Worm (Caenorhabditis elegans): ENCODE results near the gene F13C5.3.
A peak's percentile ranks its signal among the peaks of the same experiment; 100 is the strongest.

F13C5.3 gene

DNA sequence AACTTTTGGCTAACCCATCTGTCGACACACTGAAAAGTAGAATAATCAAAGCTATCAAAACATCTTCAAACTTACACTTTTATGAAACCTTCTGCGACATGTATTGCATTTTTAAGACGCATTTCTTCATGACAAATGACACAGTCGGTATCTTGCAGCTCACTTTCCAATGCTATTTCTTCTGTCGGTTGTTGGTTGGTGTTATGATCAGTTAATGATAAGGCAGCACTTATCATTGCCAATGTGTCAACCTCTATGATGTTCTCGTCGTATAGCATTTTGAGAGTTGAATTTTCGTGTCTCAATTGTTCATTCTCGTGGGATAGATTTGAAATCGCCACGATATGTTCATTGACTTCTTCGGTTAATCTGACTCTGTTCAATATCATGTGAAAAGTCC is 46.0 kb downstream of the F13C5.3 start:
- TF ChIP-seq dpl-1 (GFP tag; optimal IDR thresholded peaks at IDR 0.05), result no peak
- no peak for TF ChIP-seq ctbp-1 (GFP tag; IDR thresholded peaks at IDR 0.05)
- no peak for TF ChIP-seq lsy-2 (tag; optimal IDR thresholded peaks at IDR 0.05)
- TF ChIP-seq dmd-8 (GFP tag; IDR thresholded peaks at IDR 0.05), result no peak
- no peak for TF ChIP-seq arid-1 (GFP tag; conservative IDR thresholded peaks at IDR 0.05)
- TF ChIP-seq mxl-2 (GFP tag; conservative IDR thresholded peaks at IDR 0.05), result no peak
- no peak for TF ChIP-seq saeg-2 (GFP tag; IDR thresholded peaks at IDR 0.05)
- TF ChIP-seq madf-9 (GFP tag; conservative IDR thresholded peaks at IDR 0.05), result no peak
- no peak for TF ChIP-seq gei-8 (GFP tag; optimal IDR thresholded peaks at IDR 0.05)
- TF ChIP-seq nhr-41 (GFP tag; IDR thresholded peaks at IDR 0.05), result no peak
- TF ChIP-seq ceh-20 (GFP tag; IDR thresholded peaks at IDR 0.05), result no peak
- TF ChIP-seq php-3 (GFP tag; IDR thresholded peaks at IDR 0.05), result no peak
- no peak for TF ChIP-seq ztf-11 (tag; optimal IDR thresholded peaks at IDR 0.05)
- TF ChIP-seq unc-62 (GFP tag; optimal IDR thresholded peaks at IDR 0.05 in 1 of 2), result no peak
- no peak for TF ChIP-seq unc-62 (tag; optimal IDR thresholded peaks at IDR 0.05)
- TF ChIP-seq mep-1 (tag; optimal IDR thresholded peaks at IDR 0.05), result no peak
- no peak for TF ChIP-seq hlh-30 (tag; optimal IDR thresholded peaks at IDR 0.05; ENCODE audit: insufficient read depth)
- no peak for TF ChIP-seq ces-1 (GFP tag; optimal IDR thresholded peaks at IDR 0.05)
- TF ChIP-seq daf-16 (GFP tag; optimal IDR thresholded peaks at IDR 0.05), result no peak
- peak; percentile 66 for TF ChIP-seq daf-16 (tag; optimal IDR thresholded peaks at IDR 0.05)
- TF ChIP-seq set-16 (GFP tag; IDR thresholded peaks at IDR 0.05), result no peak
- TF ChIP-seq zfp-2 (tag; optimal IDR thresholded peaks at IDR 0.05), result no peak
- no peak for TF ChIP-seq unc-39 (tag; optimal IDR thresholded peaks at IDR 0.05)
- no peak for TF ChIP-seq cey-2 (tag; optimal IDR thresholded peaks at IDR 0.05; ENCODE audit: borderline replicate concordance, insufficient read depth)
- no peak for TF ChIP-seq lim-7 (GFP tag; IDR thresholded peaks at IDR 0.05)
- no peak for TF ChIP-seq snpc-1.2 (GFP tag; IDR thresholded peaks at IDR 0.05)
- TF ChIP-seq hif-1 (tag; optimal IDR thresholded peaks at IDR 0.05), result no peak
- TF ChIP-seq dmd-6 (GFP tag; IDR thresholded peaks at IDR 0.05), result peak; percentile 60
- TF ChIP-seq lin-29 (GFP tag; IDR thresholded peaks at IDR 0.05), result no peak
- no peak for TF ChIP-seq T26A8.4 (GFP tag; IDR thresholded peaks at IDR 0.05)
- TF ChIP-seq F44E2.7 (GFP tag; IDR thresholded peaks at IDR 0.05), result no peak
- TF ChIP-seq nhr-10 (tag; optimal IDR thresholded peaks at IDR 0.05), result no peak
- no peak for TF ChIP-seq nhr-48 (tag; optimal IDR thresholded peaks at IDR 0.05)
- no peak for TF ChIP-seq lin-39 (tag; optimal IDR thresholded peaks at IDR 0.05)
- TF ChIP-seq fos-1 (tag; optimal IDR thresholded peaks at IDR 0.05), result no peak
- TF ChIP-seq ama-1 (optimal IDR thresholded peaks at IDR 0.05), result no peak
- no peak for TF ChIP-seq daf-19 (GFP tag; conservative IDR thresholded peaks at IDR 0.05)
- TF ChIP-seq lin-15B (tag; optimal IDR thresholded peaks at IDR 0.05), result no peak
- peak; percentile 80 for TF ChIP-seq nhr-28 (tag; optimal IDR thresholded peaks at IDR 0.05)
- peak; percentile 63 for TF ChIP-seq dve-1 (tag; optimal IDR thresholded peaks at IDR 0.05; ENCODE audit: insufficient read depth)
- no peak for TF ChIP-seq Y75B8A.6 (GFP tag; IDR thresholded peaks at IDR 0.05)
- TF ChIP-seq madf-5 (GFP tag; IDR thresholded peaks at IDR 0.05), result no peak
- no peak for TF ChIP-seq nhr-76 (tag; optimal IDR thresholded peaks at IDR 0.05)
- TF ChIP-seq ztf-7 (tag; optimal IDR thresholded peaks at IDR 0.05), result no peak
- no peak for TF ChIP-seq hmg-1.1 (GFP tag; IDR thresholded peaks at IDR 0.05)
- no peak for TF ChIP-seq unc-130 (GFP tag; optimal IDR thresholded peaks at IDR 0.05)
- TF ChIP-seq sdz-12 (GFP tag; optimal IDR thresholded peaks at IDR 0.05), result no peak
- no peak for TF ChIP-seq mdt-29 (GFP tag; IDR thresholded peaks at IDR 0.05)
- no peak for TF ChIP-seq R02D3.7 (tag; optimal IDR thresholded peaks at IDR 0.05)
- TF ChIP-seq spr-1 (tag; optimal IDR thresholded peaks at IDR 0.05), result no peak
- TF ChIP-seq aha-1 (tag), result no peak
- TF ChIP-seq zip-11 (GFP tag; IDR thresholded peaks at IDR 0.05), result no peak
- no peak for TF ChIP-seq zag-1 (tag; optimal IDR thresholded peaks at IDR 0.05)
- no peak for TF ChIP-seq ceh-28 (tag; optimal IDR thresholded peaks at IDR 0.05)

Measured in whole organism, L4 larva.